Worm (Caenorhabditis elegans) whole organism, midembryonic: ENCODE results near the gene klp-3.

ENCODE experiments used
- T22C8.4 ChIP-seq: fragments of 200-800 bp; sonication (Bioruptor generic); IDR thresholded peaks from 2 replicates; pipeline ENCODE4 v1.3.6; 2022; ENCODE audit warnings: missing genetic modification characterization, missing compliant biosample characterization
- cog-1 ChIP-seq: sonication (generic microtip); optimal IDR thresholded peaks from 2 replicates; lab custom pipeline; 2016; ENCODE audit warnings: missing genetic modification characterization, missing compliant biosample characterization
- flt-1 ChIP-seq: fragments of 200-800 bp; sonication (Bioruptor generic); IDR thresholded peaks from 2 replicates; pipeline ENCODE4 v1.3.6; 2022; ENCODE audit warnings: missing genetic modification characterization, missing compliant biosample characterization
- klf-2 ChIP-seq: fragments of 200-800 bp; sonication (Bioruptor generic); conservative IDR thresholded peaks from 2 replicates; pipeline ENCODE4 v1.3.6; 2022; ENCODE audit warnings: missing genetic modification reagents, missing genetic modification characterization, missing compliant biosample characterization
- med-1 ChIP-seq: sonication (generic microtip); optimal IDR thresholded peaks from 2 replicates; lab custom pipeline; 2017; ENCODE audit warnings: missing genetic modification characterization, mild to moderate bottlenecking, missing compliant biosample characterization, antibody characterized with exemption, missing genetic modification reagents; ENCODE audit not compliant: insufficient read depth
- ref-1 ChIP-seq: fragments of 200-800 bp; sonication (Bioruptor generic); conservative IDR thresholded peaks from 2 replicates; pipeline ENCODE4 v1.3.6; 2022; ENCODE audit warnings: missing genetic modification reagents, missing genetic modification characterization, missing compliant biosample characterization
- tab-1 ChIP-seq: fragments of 200-800 bp; sonication (Bioruptor generic); IDR thresholded peaks from 2 replicates; pipeline ENCODE4 v1.3.6; 2022; ENCODE audit warnings: missing genetic modification characterization, missing compliant biosample characterization
- ztf-23 ChIP-seq: fragments of 200-800 bp; sonication (Bioruptor generic); IDR thresholded peaks from 2 replicates; pipeline ENCODE4 v1.3.6; 2022; ENCODE audit warnings: missing genetic modification reagents, missing genetic modification characterization, missing compliant biosample characterization
- ztf-29 ChIP-seq: fragments of 200-800 bp; sonication (Bioruptor generic); IDR thresholded peaks from 2 replicates; pipeline ENCODE4 v1.3.6; 2022; ENCODE audit warnings: missing genetic modification reagents, missing genetic modification characterization, missing compliant biosample characterization

klp-3 gene

ce11 chrII:7816163-7816776, 25.9 kb upstream of the klp-3 start, which contains the start of gene cki-2:
cki-2 (plus strand) TSS chrII:7816499.
- TF ChIP-seq med-1 (GFP tag; lab: Kevin White, UChicago) (no peak), ztf-29 (GFP tag; lab: Robert Waterston, UW) (no peak), ref-1 (GFP tag; lab: Robert Waterston, UW) (no peak), klf-2 (GFP tag; lab: Robert Waterston, UW) (no peak), flt-1 (GFP tag; lab: Robert Waterston, UW) (no peak), T22C8.4 (GFP tag; lab: Robert Waterston, UW) (peak; percentile 37; the same call in 1 of the 2 replicates)

- TF ChIP-seq ztf-29 (GFP tag; lab: Robert Waterston, UW), result no peak
These were observed 24.6 kb upstream of the klp-3 start for ce11 chrII:7817580-7817979.

DNA sequence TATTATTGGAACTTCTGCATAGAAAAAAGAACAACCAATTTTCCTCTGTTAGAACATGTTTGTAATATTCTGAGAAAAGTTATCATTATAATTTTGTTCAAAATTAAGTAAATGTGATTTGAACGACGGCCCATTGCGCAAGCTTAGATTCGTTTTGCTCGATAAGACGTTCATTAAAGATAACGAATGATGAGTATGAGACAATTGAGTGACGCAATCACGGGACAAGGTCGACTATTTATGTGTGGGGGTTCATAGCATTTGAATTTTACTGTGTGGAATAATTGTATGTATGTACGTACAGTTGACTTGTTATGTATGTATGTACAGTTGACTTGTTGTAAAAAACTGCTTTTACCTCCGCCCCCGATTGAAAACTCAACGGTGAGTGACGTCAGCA, 22.8 kb upstream of the klp-3 start:
- no peak for TF ChIP-seq cog-1 (tag; lab: Kevin White, UChicago)
- TF ChIP-seq ztf-23 (GFP tag; lab: Robert Waterston, UW), result no peak
- TF ChIP-seq klf-2 (GFP tag; lab: Robert Waterston, UW), result no peak
- TF ChIP-seq flt-1 (GFP tag; lab: Robert Waterston, UW), result no peak
- TF ChIP-seq T22C8.4 (GFP tag; lab: Robert Waterston, UW), result no peak
- no peak for TF ChIP-seq ztf-29 (GFP tag; lab: Robert Waterston, UW)
- no peak for TF ChIP-seq tab-1 (GFP tag; lab: Robert Waterston, UW)
- TF ChIP-seq ref-1 (GFP tag; lab: Robert Waterston, UW), result no peak
- TF ChIP-seq med-1 (GFP tag; lab: Kevin White, UChicago), result no peak

- TF ChIP-seq tab-1 (GFP tag; lab: Robert Waterston, UW), result no peak
- TF ChIP-seq T22C8.4 (GFP tag; lab: Robert Waterston, UW), result no peak
- TF ChIP-seq ref-1 (GFP tag; lab: Robert Waterston, UW), result no peak
- TF ChIP-seq cog-1 (tag; lab: Kevin White, UChicago), result no peak
- no peak for TF ChIP-seq ztf-29 (GFP tag; lab: Robert Waterston, UW)
- no peak for TF ChIP-seq med-1 (GFP tag; lab: Kevin White, UChicago)
- no peak for TF ChIP-seq klf-2 (GFP tag; lab: Robert Waterston, UW)
- no peak for TF ChIP-seq ztf-23 (GFP tag; lab: Robert Waterston, UW)
- TF ChIP-seq flt-1 (GFP tag; lab: Robert Waterston, UW), result no peak
These were observed 19.7 kb upstream of the klp-3 start, which contains the start of gene irld-47 for ce11 chrII:7822454-7822853. irld-47 (minus strand) TSS chrII:7822554.

- no peak for TF ChIP-seq med-1 (GFP tag; lab: Kevin White, UChicago)
- no peak for TF ChIP-seq ztf-29 (GFP tag; lab: Robert Waterston, UW)
- no peak for TF ChIP-seq cog-1 (tag; lab: Kevin White, UChicago)
- no peak for TF ChIP-seq T22C8.4 (GFP tag; lab: Robert Waterston, UW)
- TF ChIP-seq ztf-23 (GFP tag; lab: Robert Waterston, UW), result no peak
- TF ChIP-seq flt-1 (GFP tag; lab: Robert Waterston, UW), result no peak
- no peak for TF ChIP-seq klf-2 (GFP tag; lab: Robert Waterston, UW)
- no peak for TF ChIP-seq tab-1 (GFP tag; lab: Robert Waterston, UW)
- no peak for TF ChIP-seq ref-1 (GFP tag; lab: Robert Waterston, UW)
These were observed 17.0 kb upstream of the klp-3 start, which contains the start of gene srw-62 for ce11 chrII:7825107-7825506. srw-62 (plus strand) TSS chrII:7825407.

DNA sequence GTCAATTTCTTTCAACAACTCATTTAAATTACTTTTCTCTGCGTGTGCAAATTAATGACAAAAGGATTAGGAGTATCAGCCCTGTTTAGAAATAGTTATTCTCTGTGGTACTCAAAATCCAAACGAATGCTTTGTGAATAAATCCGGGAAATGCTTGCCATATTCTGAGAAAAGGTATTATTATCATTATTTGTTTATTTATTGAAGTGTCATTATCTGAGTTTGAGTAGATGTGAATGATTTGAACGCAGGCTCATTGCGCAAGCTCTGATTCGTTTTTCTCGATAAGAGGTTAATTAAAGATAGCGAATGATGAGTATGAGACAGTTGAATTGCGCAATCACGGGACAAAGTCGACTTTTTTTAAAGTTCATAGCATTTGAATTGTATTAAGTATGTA, 14.3 kb upstream of the klp-3 start:
- no peak for TF ChIP-seq ref-1 (GFP tag; lab: Robert Waterston, UW)
- TF ChIP-seq T22C8.4 (GFP tag; lab: Robert Waterston, UW), result no peak
- TF ChIP-seq med-1 (GFP tag; lab: Kevin White, UChicago), result no peak
- no peak for TF ChIP-seq tab-1 (GFP tag; lab: Robert Waterston, UW)
- no peak for TF ChIP-seq ztf-29 (GFP tag; lab: Robert Waterston, UW)
- TF ChIP-seq flt-1 (GFP tag; lab: Robert Waterston, UW), result no peak
- no peak for TF ChIP-seq ztf-23 (GFP tag; lab: Robert Waterston, UW)
- TF ChIP-seq klf-2 (GFP tag; lab: Robert Waterston, UW), result no peak
- TF ChIP-seq cog-1 (tag; lab: Kevin White, UChicago), result no peak

DNA sequence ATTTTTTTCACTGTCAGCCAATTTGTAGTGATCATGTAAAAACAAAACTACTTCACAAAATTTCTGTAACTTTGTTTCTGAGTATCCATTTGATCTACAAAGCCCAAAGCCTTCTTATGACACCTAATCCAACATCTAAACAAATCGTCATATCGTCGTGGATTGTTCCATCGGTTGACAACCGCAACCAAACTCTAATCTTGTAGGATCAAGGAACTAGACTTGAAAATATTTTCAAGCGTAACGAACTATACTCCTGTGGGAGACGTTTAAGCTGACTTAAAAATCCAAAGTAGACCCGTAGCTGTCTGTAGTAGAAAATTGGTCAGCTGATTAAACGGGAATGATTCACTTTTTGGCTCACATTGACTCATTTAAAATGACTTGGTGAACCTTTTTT, 12.5 kb upstream of the klp-3 start:
- no peak for TF ChIP-seq tab-1 (GFP tag; lab: Robert Waterston, UW)
- TF ChIP-seq ztf-29 (GFP tag; lab: Robert Waterston, UW), result no peak
- TF ChIP-seq ref-1 (GFP tag; lab: Robert Waterston, UW), result no peak
- no peak for TF ChIP-seq flt-1 (GFP tag; lab: Robert Waterston, UW)
- TF ChIP-seq klf-2 (GFP tag; lab: Robert Waterston, UW), result no peak
- TF ChIP-seq ztf-23 (GFP tag; lab: Robert Waterston, UW), result no peak
- no peak for TF ChIP-seq T22C8.4 (GFP tag; lab: Robert Waterston, UW)
- no peak for TF ChIP-seq cog-1 (tag; lab: Kevin White, UChicago)
- TF ChIP-seq med-1 (GFP tag; lab: Kevin White, UChicago), result no peak

DNA sequence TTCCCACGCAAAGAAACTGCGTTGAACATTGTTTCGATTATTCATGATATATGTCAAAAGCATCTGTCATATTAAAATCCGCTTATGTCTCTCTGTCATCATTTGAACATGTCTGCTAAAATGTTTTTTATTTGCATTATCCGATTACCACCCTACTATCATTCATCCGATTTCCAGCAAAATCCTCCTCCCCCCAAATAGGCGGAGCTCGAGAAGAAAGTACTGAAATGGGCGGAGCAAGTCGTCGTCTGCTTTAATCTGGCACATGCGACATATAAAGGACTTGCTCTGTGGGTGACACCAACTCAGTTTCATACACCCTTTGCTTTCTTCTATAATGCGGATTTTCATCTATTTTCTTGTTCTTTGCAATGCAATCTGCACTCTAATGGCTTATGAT, 10.1 kb upstream of the klp-3 start, which contains the start of gene T09A5.14:
Gene T09A5.14 (plus strand): TSS at position 301 of the 400 bp plus-strand sequence.
- TF ChIP-seq cog-1 (tag; lab: Kevin White, UChicago) (no peak), klf-2 (GFP tag; lab: Robert Waterston, UW) (no peak), ztf-23 (GFP tag; lab: Robert Waterston, UW) (no peak), ref-1 (GFP tag; lab: Robert Waterston, UW) (no peak), med-1 (GFP tag; lab: Kevin White, UChicago) (no peak), flt-1 (GFP tag; lab: Robert Waterston, UW) (no peak), ztf-29 (GFP tag; lab: Robert Waterston, UW) (no peak), T22C8.4 (GFP tag; lab: Robert Waterston, UW) (no peak), tab-1 (GFP tag; lab: Robert Waterston, UW) (no peak)

DNA sequence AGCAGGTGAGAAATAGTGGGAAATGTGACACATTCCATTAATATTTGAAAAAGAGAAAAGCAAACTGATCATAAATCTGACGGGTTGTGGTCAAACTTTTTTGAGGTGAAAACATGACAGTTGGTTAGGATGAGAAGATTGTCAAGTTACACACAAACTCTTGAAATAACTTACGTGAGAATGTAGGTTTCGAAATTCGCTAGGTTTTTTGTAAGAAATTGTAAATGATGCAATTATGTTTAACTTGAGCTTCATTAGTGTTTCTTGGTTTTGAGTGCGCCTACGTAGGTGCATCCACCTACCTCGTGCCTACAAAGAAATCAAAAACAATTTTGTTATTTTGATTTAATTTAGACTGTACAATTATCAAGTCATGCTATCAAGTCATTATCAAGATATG, 6.8 kb upstream of the klp-3 start, which contains the start of gene cex-2:
Gene cex-2 (minus strand): TSS at position 101 of the 400 bp plus-strand sequence.
- TF ChIP-seq ztf-29 (GFP tag; lab: Robert Waterston, UW) (no peak), flt-1 (GFP tag; lab: Robert Waterston, UW) (no peak), ref-1 (GFP tag; lab: Robert Waterston, UW) (no peak), ztf-23 (GFP tag; lab: Robert Waterston, UW) (no peak), T22C8.4 (GFP tag; lab: Robert Waterston, UW) (no peak), med-1 (GFP tag; lab: Kevin White, UChicago) (no peak), tab-1 (GFP tag; lab: Robert Waterston, UW) (no peak), klf-2 (GFP tag; lab: Robert Waterston, UW) (no peak), cog-1 (tag; lab: Kevin White, UChicago) (no peak)
